Worm (Caenorhabditis elegans) whole organism, dauer: ENCODE data around the gene col-90.

Source experiments
- unc-62 ChIP-seq: sonication (generic microtip); optimal IDR thresholded peaks from 2 replicates; lab custom pipeline; 2017; ENCODE audit warnings: missing biosample characterization, missing genetic modification reagents, missing genetic modification characterization

The col-90 gene

ce11 chrIII:7948802-7949201, at the start of gene col-90:
Gene col-90, plus strand, starts transcription at chrIII:7948838.
- no peak for TF ChIP-seq unc-62 (GFP tag; lab: Kevin White, UChicago)

- TF ChIP-seq unc-62 (GFP tag; lab: Kevin White, UChicago), result no peak
These were observed 47.9 kb upstream of the col-90 start, which contains the start of gene best-24 for ce11 chrIII:7900733-7901132. Gene best-24, plus strand, starts transcription at chrIII:7901033.

ce11 chrIII:7903427-7903826, 45.2 kb upstream of the col-90 start:
- TF ChIP-seq unc-62 (GFP tag; lab: Kevin White, UChicago), result no peak

ce11 chrIII:7907515-7907914, 41.1 kb upstream of the col-90 start, which contains the start of gene pcp-5:
Gene pcp-5, minus strand, starts transcription at chrIII:7907615.
- TF ChIP-seq unc-62 (GFP tag; lab: Kevin White, UChicago), result no peak

ce11 chrIII:7909263-7909662, 39.4 kb upstream of the col-90 start, which contains the start of gene ZK688.1:
Gene ZK688.1, plus strand, starts transcription at chrIII:7909563.
- no peak for TF ChIP-seq unc-62 (GFP tag; lab: Kevin White, UChicago)

ce11 chrIII:7911621-7912020, 37.0 kb upstream of the col-90 start, which contains the start of gene ZK688.7:
Gene ZK688.7, minus strand, starts transcription at chrIII:7911634.
- TF ChIP-seq unc-62 (GFP tag; lab: Kevin White, UChicago), result no peak

ce11 chrIII:7913488-7913887, 35.1 kb upstream of the col-90 start, which contains the start of gene ZK688.12:
Gene ZK688.12, minus strand, starts transcription at chrIII:7913588.
- no peak for TF ChIP-seq unc-62 (GFP tag; lab: Kevin White, UChicago)

ce11 chrIII:7917667-7918066, 31.0 kb upstream of the col-90 start, which contains the start of gene gly-3:
Gene gly-3, minus strand, starts transcription at chrIII:7917767.
- TF ChIP-seq unc-62 (GFP tag; lab: Kevin White, UChicago), result no peak

- no peak for TF ChIP-seq unc-62 (GFP tag; lab: Kevin White, UChicago)
These were observed 28.8 kb upstream of the col-90 start, which contains the start of gene C29E4.14 for ce11 chrIII:7919823-7920222. Gene C29E4.14, plus strand, starts transcription at chrIII:7920123.

ce11 chrIII:7922207-7922606, 26.4 kb upstream of the col-90 start, which contains the start of gene C29E4.17:
Gene C29E4.17, plus strand, starts transcription at chrIII:7922507.
- no peak for TF ChIP-seq unc-62 (GFP tag; lab: Kevin White, UChicago)

- TF ChIP-seq unc-62 (GFP tag; lab: Kevin White, UChicago), result no peak
These were observed 23.8 kb upstream of the col-90 start, which contains the start of gene tag-250 for ce11 chrIII:7924821-7925220. Gene tag-250, minus strand, starts transcription at chrIII:7924921.

- no peak for TF ChIP-seq unc-62 (GFP tag; lab: Kevin White, UChicago)
These were observed 22.7 kb upstream of the col-90 start for ce11 chrIII:7925968-7926367.

- TF ChIP-seq unc-62 (GFP tag; lab: Kevin White, UChicago), result no peak
These were observed 20.0 kb upstream of the col-90 start, which contains the start of the genes C29E4.13 and npp-15 for ce11 chrIII:7928549-7929129. Gene C29E4.13, minus strand, starts transcription at chrIII:7928717. Gene npp-15, plus strand, starts transcription at chrIII:7929043.

- TF ChIP-seq unc-62 (GFP tag; lab: Kevin White, UChicago), result no peak
These were observed 15.4 kb upstream of the col-90 start, which contains the start of gene ran-2 for ce11 chrIII:7933235-7933634. Gene ran-2, plus strand, starts transcription at chrIII:7933535.

ce11 chrIII:7937548-7937947, 11.1 kb upstream of the col-90 start, which contains the start of gene C29E4.10:
Gene C29E4.10, plus strand, starts transcription at chrIII:7937848.
- no peak for TF ChIP-seq unc-62 (GFP tag; lab: Kevin White, UChicago)

- no peak for TF ChIP-seq unc-62 (GFP tag; lab: Kevin White, UChicago)
These were observed 7.8 kb upstream of the col-90 start, which contains the start of gene C29E4.12 for ce11 chrIII:7940819-7941218. Gene C29E4.12, plus strand, starts transcription at chrIII:7941151.
